Worm (Caenorhabditis elegans): Measurements from ENCODE around the gene sri-32.

DNA sequence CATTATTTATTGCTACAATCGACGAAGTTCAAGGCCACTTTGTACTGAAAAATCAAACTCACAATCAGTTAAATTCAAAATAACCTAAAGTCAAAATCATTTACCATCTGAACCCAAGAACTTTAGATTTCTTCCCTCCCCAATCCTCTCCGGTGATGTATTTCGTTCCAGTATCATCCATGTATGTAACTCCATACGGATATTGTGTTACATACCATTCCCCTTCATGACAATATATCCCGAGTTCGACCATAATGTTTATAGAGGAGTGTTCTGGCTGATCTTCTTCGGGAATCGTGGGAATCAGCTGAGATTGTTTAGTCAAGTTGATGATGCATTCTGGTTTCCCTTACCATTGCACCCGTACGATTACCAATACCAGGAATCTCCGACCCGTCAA is 5.9 kb downstream of the sri-32 start:
- TF ChIP-seq ZK546.5 (tag; optimal IDR thresholded peaks at IDR 0.05) (no peak), nhr-6 (tag; optimal IDR thresholded peaks at IDR 0.05) (no peak), aly-2 (tag; optimal IDR thresholded peaks at IDR 0.05) (no peak), snpc-4 (tag; optimal IDR thresholded peaks at IDR 0.05) (no peak), mdl-1 (tag; optimal IDR thresholded peaks at IDR 0.05) (no peak)
